Fruit fly (Drosophila melanogaster): ENCODE results near the gene CG13312.

CG13312 gene

DNA sequence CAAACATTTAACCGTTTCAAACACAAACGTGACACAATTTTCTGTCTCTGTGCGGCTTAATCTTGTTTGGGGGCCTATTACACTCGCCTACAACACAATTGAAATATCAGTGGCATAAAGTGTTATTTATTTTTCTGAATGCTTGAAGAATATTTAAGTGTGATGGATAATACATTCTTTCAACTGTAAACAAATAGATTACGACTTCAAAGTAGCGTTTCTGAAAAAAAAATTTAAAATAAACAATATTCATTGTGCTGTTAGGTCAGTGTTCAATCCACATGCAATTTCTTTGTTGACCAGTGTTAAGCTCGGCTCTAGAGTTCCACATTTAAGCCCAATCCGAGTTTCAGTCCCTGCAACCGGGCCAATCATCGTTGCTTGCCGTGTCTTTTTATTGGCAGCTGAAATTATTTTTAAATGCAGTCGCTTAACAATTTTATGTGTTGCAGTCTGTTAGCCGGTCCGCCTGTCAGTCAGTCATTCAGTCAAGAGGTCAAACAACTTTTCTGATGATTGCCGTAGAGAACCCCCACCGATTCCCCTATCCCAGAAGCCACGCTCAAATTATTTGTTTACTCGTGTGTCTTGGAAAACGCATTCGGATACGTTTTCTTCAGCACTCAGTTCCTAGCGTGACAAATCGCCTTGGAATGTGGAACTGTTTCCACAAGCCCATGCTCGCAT, 33.9 kb downstream of the CG13312 start (continued):
- TF ChIP-seq Hr3 (GFP tag; optimal IDR thresholded peaks at IDR 0.05) (peak; percentile 40), CG7963 (GFP tag; IDR thresholded peaks at IDR 0.05; ENCODE audit: partially characterized antibody) (no peak), so (GFP tag; IDR thresholded peaks at IDR 0.05) (peak; percentile 82; the same call in 2 of the 3 replicates), CG7839 (tag; optimal IDR thresholded peaks at IDR 0.05) (peak; percentile 81), Chrac-16 (GFP tag; optimal IDR thresholded peaks at IDR 0.05) (peak; percentile 54), pan (optimal IDR thresholded peaks at IDR 0.05) (no peak), pan (GFP tag; optimal IDR thresholded peaks at IDR 0.05 in 1 of 2, IDR thresholded peaks at IDR 0.05 in 1 of 2) (peak in 1 of 2 experiments; percentile 86), dm (GFP tag; optimal IDR thresholded peaks at IDR 0.05) (peak; percentile 30), CG9609 (GFP tag; optimal IDR thresholded peaks at IDR 0.05) (peak; percentile 22), Ptx1 (GFP tag; IDR thresholded peaks at IDR 0.05) (peak; percentile 72), Hey (tag; optimal IDR thresholded peaks at IDR 0.05) (no peak), pros (GFP tag; optimal IDR thresholded peaks at IDR 0.05) (no peak), danr (GFP tag; IDR thresholded peaks at IDR 0.05) (0 out of 2 replicates have a peak, but pooled peaks have one; percentile 39), slbo (GFP tag; IDR thresholded peaks at IDR 0.05) (0 out of 2 replicates have a peak, but pooled peaks have one; percentile 36), ssp (GFP tag; IDR thresholded peaks at IDR 0.05) (peak; percentile 47), pita (GFP tag; optimal IDR thresholded peaks at IDR 0.05) (no peak), CG11696 (GFP tag; IDR thresholded peaks at IDR 0.05) (no peak), ara (GFP tag; IDR thresholded peaks at IDR 0.05) (peak; percentile 62; the same call in 1 of the 2 replicates), CG7786 (GFP tag; optimal IDR thresholded peaks at IDR 0.05) (peak; percentile 38), Nf-YB (GFP tag; optimal IDR thresholded peaks at IDR 0.05) (peak; percentile 70), pum (GFP tag; optimal IDR thresholded peaks at IDR 0.05) (no peak), Hand (GFP tag; optimal IDR thresholded peaks at IDR 0.05) (no peak), H15 (GFP tag; IDR thresholded peaks at IDR 0.05) (0 out of 3 replicates have a peak, but pooled peaks have one; percentile 54), CG13424 (tag; optimal IDR thresholded peaks at IDR 0.05) (peak; percentile 85), nom (GFP tag; optimal IDR thresholded peaks at IDR 0.05) (peak; percentile 39), Hmr (GFP tag; optimal IDR thresholded peaks at IDR 0.05) (peak; percentile 26), dati (GFP tag; IDR thresholded peaks at IDR 0.05) (no peak), CG3726 (GFP tag; IDR thresholded peaks at IDR 0.05) (no peak), slou (GFP tag; optimal IDR thresholded peaks at IDR 0.05) (no peak), Lim3 (GFP tag; IDR thresholded peaks at IDR 0.05) (no peak), z (GFP tag; IDR thresholded peaks at IDR 0.05) (no peak), Ravus (GFP tag; IDR thresholded peaks at IDR 0.05) (no peak), CG10209 (GFP tag; optimal IDR thresholded peaks at IDR 0.05) (peak; percentile 71), NC2β (GFP tag; optimal IDR thresholded peaks at IDR 0.05) (peak; percentile 52), CG5180 (GFP tag; optimal IDR thresholded peaks at IDR 0.05) (peak; percentile 25), Scr (GFP tag; IDR thresholded peaks at IDR 0.05; ENCODE audit: partially characterized antibody) (no peak), stwl (tag; optimal IDR thresholded peaks at IDR 0.05) (peak; percentile 4), bowl (GFP tag; IDR thresholded peaks at IDR 0.05) (peak; percentile 23; the same call in 1 of the 2 replicates), Dref (GFP tag; IDR thresholded peaks at IDR 0.05) (no peak), amos (GFP tag; IDR thresholded peaks at IDR 0.05; ENCODE audit: partially characterized antibody) (no peak), zen2 (GFP tag; IDR thresholded peaks at IDR 0.05; ENCODE audit: partially characterized antibody) (no peak), Awh (GFP tag; IDR thresholded peaks at IDR 0.05) (peak; percentile 71), CG7987 (GFP tag; optimal IDR thresholded peaks at IDR 0.05) (no peak), CG32772 (GFP tag; IDR thresholded peaks at IDR 0.05) (peak; percentile 53), B-H2 (GFP tag; optimal IDR thresholded peaks at IDR 0.05) (no peak), MTF-1 (GFP tag; optimal IDR thresholded peaks at IDR 0.05; ENCODE audit: borderline replicate concordance) (no peak), phol (tag; optimal IDR thresholded peaks at IDR 0.05) (peak; percentile 79), CG9817 (tag; optimal IDR thresholded peaks at IDR 0.05) (peak; percentile 39), mld (GFP tag; IDR thresholded peaks at IDR 0.05; ENCODE audit: partially characterized antibody) (no peak)
